Worm (Caenorhabditis elegans): Measurements from ENCODE around the gene adt-1.

DNA sequence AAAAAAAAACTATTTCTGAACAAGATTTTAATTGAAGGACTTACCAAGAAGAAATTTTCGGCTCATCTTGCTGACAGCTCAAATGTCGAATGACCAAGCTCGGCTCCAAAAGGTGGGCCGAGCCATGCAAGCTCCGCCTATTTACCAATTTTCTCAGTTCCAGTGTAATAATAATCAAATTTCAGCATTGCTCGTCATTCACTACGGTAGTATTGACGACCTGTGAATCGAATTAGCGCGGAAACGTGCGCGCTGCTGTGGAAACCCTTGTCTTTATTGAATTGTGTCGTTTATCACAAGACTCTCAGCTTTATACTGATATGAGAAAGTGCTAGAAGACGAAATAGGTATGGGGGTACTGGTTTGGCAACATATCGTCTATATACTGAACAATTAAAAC, 15.1 kb upstream of the adt-1 start, which contains the start of gene nlp-76:
- TF ChIP-seq klf-2 (GFP tag; conservative IDR thresholded peaks at IDR 0.05): no peak
- TF ChIP-seq ztf-29 (GFP tag; IDR thresholded peaks at IDR 0.05): no peak

All from whole organism, midembryonic.